Worm (Caenorhabditis elegans) whole organism, L1 larva: ENCODE measurements around the gene krr-1.
A peak's percentile ranks its signal among the peaks of the same experiment; 100 is the strongest.

Experiments used
- alr-1 ChIP-seq: fragments of 200-800 bp; sonication (Bioruptor generic); optimal IDR thresholded peaks from 2 replicates; lab custom pipeline; 2018; ENCODE audit warnings: borderline replicate concordance, mild to moderate bottlenecking, missing genetic modification characterization, missing compliant biosample characterization
- blmp-1 ChIP-seq: fragments of 150-350 bp; optimal IDR thresholded peaks from 2 replicates; lab custom pipeline; 2014; ENCODE audit warnings: missing biosample characterization, missing genetic modification characterization
- dpl-1 ChIP-seq, 3 experiments: fragments of 150-350 bp in 2 of 3; sonication (generic microtip) in 1 of 3; optimal IDR thresholded peaks; 2 replicates each; lab custom pipeline; 2014 to 2017; ENCODE audit warnings: missing biosample characterization in 3 of 3, missing genetic modification characterization in 3 of 3, missing genetic modification reagents in 3 of 3
- dsc-1 ChIP-seq: sonication (generic microtip); optimal IDR thresholded peaks from 2 replicates; lab custom pipeline; 2016; ENCODE audit warnings: mild to moderate bottlenecking, missing genetic modification characterization, missing compliant biosample characterization
- efl-3 ChIP-seq: fragments of 200-800 bp; sonication (Bioruptor generic); optimal IDR thresholded peaks from 2 replicates; lab custom pipeline; 2018; ENCODE audit warnings: mild to moderate bottlenecking, missing genetic modification characterization, missing compliant biosample characterization
- egl-13 ChIP-seq: sonication (generic microtip); optimal IDR thresholded peaks from 2 replicates; lab custom pipeline; 2016; ENCODE audit warnings: missing genotype, missing genetic modification reagents, missing genetic modification characterization, missing compliant biosample characterization
- egl-27 ChIP-seq, 2 experiments: fragments of 150-350 bp in 1 of 2; sonication (generic microtip); optimal IDR thresholded peaks; 3 replicates each; lab custom pipeline; 2017 to 2018; ENCODE audit warnings: missing biosample characterization in 2 of 2, missing genetic modification characterization in 2 of 2, missing genetic modification reagents in 2 of 2
- elt-2 ChIP-seq: sonication (generic microtip); optimal IDR thresholded peaks from 2 replicates; lab custom pipeline; 2016; ENCODE audit warnings: missing genetic modification characterization, mild to moderate bottlenecking, inconsistent platforms, missing compliant biosample characterization, missing genetic modification reagents
- ets-5 ChIP-seq: fragments of 200-800 bp; sonication (Bioruptor generic); IDR thresholded peaks from 2 replicates; pipeline ENCODE4 v1.3.6; 2022; ENCODE audit warnings: missing genetic modification characterization, missing compliant biosample characterization
- fkh-10 ChIP-seq: sonication (generic microtip); optimal IDR thresholded peaks from 2 replicates; lab custom pipeline; 2017; ENCODE audit warnings: missing biosample characterization, missing genetic modification reagents, missing genetic modification characterization
- fkh-4 ChIP-seq: sonication (generic microtip); optimal IDR thresholded peaks from 2 replicates; lab custom pipeline; 2016; ENCODE audit warnings: missing compliant biosample characterization, missing genetic modification characterization, borderline replicate concordance
- fkh-8 ChIP-seq: sonication (generic microtip); optimal IDR thresholded peaks from 2 replicates; lab custom pipeline; 2016; ENCODE audit warnings: mild to moderate bottlenecking, missing genetic modification characterization, missing compliant biosample characterization
- fos-1 ChIP-seq: fragments of 150-350 bp; optimal IDR thresholded peaks from 2 replicates; lab custom pipeline; 2014; ENCODE audit warnings: missing biosample characterization, missing genetic modification characterization
- grh-1 ChIP-seq: fragments of 200-800 bp; sonication (Bioruptor generic); IDR thresholded peaks from 2 replicates; pipeline ENCODE4 v1.3.6; 2022; ENCODE audit warnings: missing genetic modification reagents, missing genetic modification characterization, missing compliant biosample characterization
- hlh-4 ChIP-seq: sonication (generic microtip); optimal IDR thresholded peaks from 2 replicates; lab custom pipeline; 2016; ENCODE audit warnings: mild to moderate bottlenecking, missing genetic modification characterization, missing compliant biosample characterization
- irx-1 ChIP-seq: sonication (generic microtip); optimal IDR thresholded peaks from 2 replicates; lab custom pipeline; 2016; ENCODE audit warnings: missing genetic modification characterization, missing compliant biosample characterization
- isw-1 ChIP-seq: fragments of 200-800 bp; sonication (Bioruptor generic); IDR thresholded peaks from 2 replicates; pipeline ENCODE4 v1.3.6; 2022; ENCODE audit warnings: missing genetic modification characterization, missing compliant biosample characterization
- jun-1 ChIP-seq: fragments of 150-350 bp; optimal IDR thresholded peaks from 2 replicates; lab custom pipeline; 2014; ENCODE audit warnings: missing biosample characterization, missing genetic modification reagents, missing genetic modification characterization
- lin-14 ChIP-seq: fragments of 200-800 bp; sonication (Bioruptor generic); optimal IDR thresholded peaks from 2 replicates; lab custom pipeline; 2018; ENCODE audit warnings: mild to moderate bottlenecking, missing genetic modification characterization, moderate library complexity, missing compliant biosample characterization
- lin-35 ChIP-seq, 2 experiments: fragments of 150-350 bp; optimal IDR thresholded peaks; 2 replicates each; lab custom pipeline; 2014; ENCODE audit warnings: missing biosample characterization in 2 of 2, missing genetic modification characterization in 2 of 2, missing genetic modification reagents in 2 of 2
- lin-39 ChIP-seq: fragments of 150-350 bp; optimal IDR thresholded peaks from 2 replicates; lab custom pipeline; 2014; ENCODE audit warnings: missing biosample characterization, missing genetic modification reagents, missing genetic modification characterization
- lsy-2 ChIP-seq, 2 experiments: fragments of 150-350 bp; optimal IDR thresholded peaks; 2 replicates each; lab custom pipeline; 2014; ENCODE audit warnings: missing biosample characterization in 2 of 2, missing genetic modification characterization in 2 of 2
- mab-9 ChIP-seq: fragments of 200-800 bp; sonication (Bioruptor generic); IDR thresholded peaks from 2 replicates; pipeline ENCODE4 v1.3.6; 2022; ENCODE audit warnings: missing genetic modification reagents, missing genetic modification characterization, missing compliant biosample characterization
- mdl-1 ChIP-seq, 2 experiments: fragments of 150-350 bp; optimal IDR thresholded peaks; 2 replicates each; lab custom pipeline; 2014 to 2017; ENCODE audit warnings: missing biosample characterization in 2 of 2, missing genetic modification characterization in 2 of 2, inconsistent platforms in 1 of 2
- mef-2 ChIP-seq: fragments of 150-350 bp; optimal IDR thresholded peaks from 2 replicates; lab custom pipeline; 2014; ENCODE audit warnings: missing biosample characterization, missing genetic modification characterization
- mep-1 ChIP-seq: fragments of 150-350 bp; optimal IDR thresholded peaks from 2 replicates; lab custom pipeline; 2014; ENCODE audit warnings: missing biosample characterization, missing genetic modification characterization
- nhr-11 ChIP-seq: fragments of 150-350 bp; optimal IDR thresholded peaks from 2 replicates; lab custom pipeline; 2014; ENCODE audit warnings: missing biosample characterization, missing genetic modification characterization
- nhr-237 ChIP-seq: fragments of 150-350 bp; optimal IDR thresholded peaks from 2 replicates; lab custom pipeline; 2014; ENCODE audit warnings: missing biosample characterization, missing genetic modification characterization
- nhr-28 ChIP-seq: fragments of 150-350 bp; optimal IDR thresholded peaks from 2 replicates; lab custom pipeline; 2014; ENCODE audit warnings: missing biosample characterization, missing genetic modification characterization
- nhr-71 ChIP-seq: sonication (generic microtip); optimal IDR thresholded peaks from 2 replicates; lab custom pipeline; 2016; ENCODE audit warnings: mild to moderate bottlenecking, missing genetic modification characterization, moderate library complexity, missing compliant biosample characterization
- nhr-85 ChIP-seq: sonication (generic microtip); peaks from one replicate; lab custom pipeline; 2016; ENCODE audit warnings: missing genetic modification characterization, inconsistent platforms, missing compliant biosample characterization
- nhr-90 ChIP-seq: sonication (generic microtip); optimal IDR thresholded peaks from 2 replicates; lab custom pipeline; 2016; ENCODE audit warnings: mild to moderate bottlenecking, missing genetic modification characterization, missing compliant biosample characterization; ENCODE audit not compliant: poor library complexity
- pag-3 ChIP-seq: sonication (generic microtip); optimal IDR thresholded peaks from 2 replicates; lab custom pipeline; 2017; ENCODE audit warnings: missing genetic modification characterization, mild to moderate bottlenecking, missing compliant biosample characterization, antibody characterized with exemption, borderline replicate concordance; ENCODE audit not compliant: insufficient read depth
- snpc-4 ChIP-seq: fragments of 150-350 bp; optimal IDR thresholded peaks from 2 replicates; lab custom pipeline; 2014; ENCODE audit warnings: missing biosample characterization, missing genetic modification characterization
- sptf-1 ChIP-seq: fragments of 150-350 bp; optimal IDR thresholded peaks from 2 replicates; lab custom pipeline; 2014; ENCODE audit warnings: missing biosample characterization, missing genetic modification characterization
- swsn-7 ChIP-seq: sonication (generic microtip); optimal IDR thresholded peaks from 2 replicates; lab custom pipeline; 2016; ENCODE audit warnings: missing genetic modification characterization, missing compliant biosample characterization
- tlp-1 ChIP-seq: fragments of 150-350 bp; optimal IDR thresholded peaks from 2 replicates; lab custom pipeline; 2014; ENCODE audit warnings: missing biosample characterization, missing genetic modification characterization
- zag-1 ChIP-seq: fragments of 150-350 bp; optimal IDR thresholded peaks from 2 replicates; lab custom pipeline; 2014; ENCODE audit warnings: missing biosample characterization, missing genetic modification characterization

Gene krr-1

DNA sequence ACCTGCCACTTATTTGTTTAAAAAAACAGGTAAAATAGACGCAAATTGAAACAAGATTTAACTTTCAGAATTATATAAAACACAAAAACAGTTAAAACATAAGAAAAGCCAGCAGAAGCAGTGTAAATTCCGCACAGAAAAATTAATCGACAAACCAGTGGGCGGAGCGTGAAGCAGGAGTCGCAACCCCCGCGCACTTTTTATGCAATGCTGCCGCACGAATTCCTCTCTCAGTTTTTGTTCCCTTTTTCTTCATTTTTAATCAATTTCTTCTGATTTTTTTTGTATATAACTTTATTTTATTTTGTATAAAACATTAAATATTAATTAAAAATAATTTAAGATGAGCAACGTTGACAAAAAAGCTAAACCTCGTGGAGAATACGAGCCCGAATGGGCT lies at the start of gene krr-1, which contains the start of gene gei-6 (continued):
- TF ChIP-seq pag-3 (no peak), swsn-7 (tag; lab: Kevin White, UChicago) (peak; percentile 49), irx-1 (tag; lab: Kevin White, UChicago) (no peak), nhr-11 (no peak), fkh-4 (no peak), lin-35 (GFP tag; optimal IDR thresholded peaks at IDR 0.05; lab: Kevin White, UChicago) (peak; percentile 27 to 56), fkh-8 (no peak), lin-14 (GFP tag; lab: Kevin White, UChicago) (no peak), nhr-85 (tag; lab: Kevin White, UChicago) (no peak), mef-2 (tag; lab: Kevin White, UChicago) (no peak), tlp-1 (tag; lab: Kevin White, UChicago) (no peak), egl-27 (tag; optimal IDR thresholded peaks at IDR 0.05; lab: Kevin White, UChicago) (no peak), mdl-1 (tag; optimal IDR thresholded peaks at IDR 0.05; lab: Kevin White, UChicago) (peak in 1 of 2 experiments; percentile 18), grh-1 (GFP tag; lab: Robert Waterston, UW) (no peak), egl-13 (tag; lab: Kevin White, UChicago) (no peak), nhr-28 (tag; lab: Kevin White, UChicago) (no peak), alr-1 (tag; lab: Kevin White, UChicago) (no peak), efl-3 (GFP tag; lab: Kevin White, UChicago) (no peak), isw-1 (no peak), fkh-10 (GFP tag; lab: Kevin White, UChicago) (no peak), zag-1 (no peak), elt-2 (tag; lab: Kevin White, UChicago) (no peak), dpl-1 (GFP tag; optimal IDR thresholded peaks at IDR 0.05; lab: Kevin White, UChicago) (peak; percentile 36 to 57 (median 52)), mep-1 (peak; percentile 50), ets-5 (GFP tag; lab: Robert Waterston, UW) (no peak), snpc-4 (peak; percentile 22), nhr-71 (tag; lab: Kevin White, UChicago) (peak; percentile 60), nhr-237 (tag; lab: Kevin White, UChicago) (no peak), sptf-1 (no peak), hlh-4 (no peak)

DNA sequence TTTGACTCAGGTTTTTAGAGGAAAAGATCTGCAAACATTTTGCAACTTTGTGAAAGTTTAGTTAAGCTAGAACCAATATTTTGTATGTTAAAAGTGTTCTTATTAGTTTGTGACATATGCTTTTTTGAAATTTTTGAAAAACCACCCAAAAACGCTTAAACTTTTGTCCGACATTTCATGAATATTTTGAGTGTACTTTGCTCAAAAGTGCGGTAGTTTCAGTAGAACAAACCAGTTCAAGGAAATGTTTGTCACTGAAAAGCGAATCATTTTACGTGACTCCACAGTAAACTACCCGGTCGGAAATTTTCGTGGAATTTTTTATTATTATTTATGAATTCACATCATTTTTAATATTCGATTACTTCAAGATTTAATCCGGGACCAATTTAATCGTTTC lies 46.4 kb upstream of the krr-1 start, which contains the start of gene pitr-5:
pitr-5 (plus strand) TSS at position 301 of the 400 bp plus-strand sequence.
- TF ChIP-seq nhr-90 (no peak), lin-39 (tag; lab: Kevin White, UChicago) (no peak), mab-9 (GFP tag; lab: Robert Waterston, UW) (no peak), jun-1 (tag; lab: Kevin White, UChicago) (no peak), ets-5 (GFP tag; lab: Robert Waterston, UW) (no peak), nhr-71 (tag; lab: Kevin White, UChicago) (no peak), fos-1 (tag; lab: Kevin White, UChicago) (no peak), egl-13 (tag; lab: Kevin White, UChicago) (no peak), nhr-28 (tag; lab: Kevin White, UChicago) (no peak), dsc-1 (tag; lab: Kevin White, UChicago) (no peak), lsy-2 (tag; optimal IDR thresholded peaks at IDR 0.05; lab: Kevin White, UChicago) (no peak)

DNA sequence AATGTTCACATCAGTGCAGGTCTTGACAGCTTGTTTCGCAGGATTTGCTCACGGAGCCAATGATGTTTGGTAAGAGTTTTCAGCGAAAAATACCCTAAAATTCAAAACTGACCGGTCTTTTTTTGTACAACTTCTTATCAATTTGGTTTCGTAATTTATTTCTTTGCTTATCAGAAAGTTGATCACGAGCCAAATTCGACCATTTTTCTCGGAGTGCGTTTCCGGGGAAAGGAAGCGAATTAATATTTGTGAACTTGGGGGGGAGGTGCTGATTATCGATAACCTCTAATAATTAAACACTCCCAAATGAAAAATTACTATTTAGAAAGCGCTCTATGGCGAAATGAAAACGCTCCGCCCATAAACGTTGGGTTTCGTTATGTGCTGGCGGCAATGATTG lies 44.4 kb upstream of the krr-1 start:
- TF ChIP-seq elt-2 (tag; lab: Kevin White, UChicago) (peak; percentile 88), blmp-1 (tag; lab: Kevin White, UChicago) (no peak), jun-1 (tag; lab: Kevin White, UChicago) (peak; percentile 43)
